Worm (Caenorhabditis elegans) whole organism, L4 larva: ENCODE results near the gene cyp-13B2.

Source experiments
- D1046.2 ChIP-seq: fragments of 200-800 bp; sonication (Bioruptor generic); IDR thresholded peaks from 2 replicates; pipeline ENCODE4 v1.3.6; 2022; ENCODE audit warnings: missing genetic modification characterization, missing compliant biosample characterization
- T26A8.4 ChIP-seq: fragments of 200-800 bp; sonication (Bioruptor generic); IDR thresholded peaks from 2 replicates; pipeline ENCODE4 v1.3.6; 2022; ENCODE audit warnings: missing genetic modification characterization, missing compliant biosample characterization
- ama-1 ChIP-seq: fragments of 150-350 bp; optimal IDR thresholded peaks from 2 replicates; lab custom pipeline; 2014; ENCODE audit warnings: inconsistent platforms, mixed read lengths
- ceh-20 ChIP-seq: fragments of 200-800 bp; sonication (Bioruptor generic); IDR thresholded peaks from 2 replicates; pipeline ENCODE4 v1.3.6; 2022; ENCODE audit warnings: missing genetic modification reagents, missing genetic modification characterization, missing compliant biosample characterization
- ceh-82 ChIP-seq: sonication (generic microtip); optimal IDR thresholded peaks from 2 replicates; lab custom pipeline; 2017; ENCODE audit warnings: missing biosample characterization, missing genetic modification characterization
- cey-2 ChIP-seq: sonication (generic microtip); optimal IDR thresholded peaks from 3 replicates; lab custom pipeline; 2017; ENCODE audit warnings: missing genetic modification characterization, mild to moderate bottlenecking, missing compliant biosample characterization, antibody characterized with exemption, borderline replicate concordance; ENCODE audit not compliant: insufficient read depth
- dve-1 ChIP-seq: sonication (generic microtip); optimal IDR thresholded peaks from 2 replicates; lab custom pipeline; 2017; ENCODE audit warnings: antibody characterized with exemption, mild to moderate bottlenecking, missing genetic modification characterization, missing compliant biosample characterization; ENCODE audit not compliant: insufficient read depth
- lin-13 ChIP-seq: fragments of 150-350 bp; optimal IDR thresholded peaks from 2 replicates; lab custom pipeline; 2014; ENCODE audit warnings: missing biosample characterization, missing genetic modification reagents, missing genetic modification characterization
- nhr-6 ChIP-seq: fragments of 150-350 bp; optimal IDR thresholded peaks from 2 replicates; lab custom pipeline; 2014; ENCODE audit warnings: missing biosample characterization, missing genetic modification characterization
- pha-4 ChIP-seq, 2 experiments: fragments of 150-350 bp in 1 of 2; fragments of 200-800 bp in 1 of 2; sonication (Bioruptor generic) in 1 of 2; IDR thresholded peaks in 1 of 2; optimal IDR thresholded peaks in 1 of 2; 2 replicates each; pipeline versions ENCODE4 v1.3.6 to Lab custom; 2014 to 2022; ENCODE audit warnings: missing genetic modification characterization in 2 of 2, missing genetic modification reagents in 2 of 2, missing biosample characterization in 1 of 2, missing compliant biosample characterization in 1 of 2
- snpc-4 ChIP-seq: fragments of 150-350 bp; optimal IDR thresholded peaks from 2 replicates; lab custom pipeline; 2014; ENCODE audit warnings: missing biosample characterization, missing genetic modification characterization
- unc-39 ChIP-seq: sonication (generic microtip); optimal IDR thresholded peaks from 2 replicates; lab custom pipeline; 2017; ENCODE audit warnings: missing biosample characterization, missing genetic modification characterization

DNA sequence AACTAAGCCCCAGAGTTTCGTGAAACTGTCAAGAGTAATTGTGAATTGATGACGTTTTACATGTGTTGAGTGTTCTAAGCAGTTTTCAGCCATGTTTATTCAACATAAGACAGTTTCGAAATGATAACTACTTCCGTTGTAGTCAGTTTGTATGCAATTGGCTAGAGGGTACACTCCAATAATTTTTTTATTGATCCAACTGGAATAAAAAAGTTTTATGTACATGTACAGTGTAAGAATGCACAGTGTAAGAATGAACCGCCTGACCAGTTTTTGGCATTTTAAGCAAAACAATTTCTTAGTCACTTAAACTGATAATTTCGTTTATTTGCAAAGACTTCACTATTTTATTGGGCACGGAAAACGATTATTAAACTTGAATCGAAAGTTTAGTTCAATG lies 12.1 kb upstream of the cyp-13B2 start:
- TF ChIP-seq dve-1 (tag; lab: Kevin White, UChicago) (peak; percentile 26), ceh-82 (no peak), snpc-4 (no peak), cey-2 (tag; lab: Kevin White, UChicago) (no peak), lin-13 (GFP tag; lab: Kevin White, UChicago) (no peak), ceh-20 (no peak), D1046.2 (no peak), ama-1 (lab: Kevin White, UChicago) (no peak), T26A8.4 (GFP tag; lab: Robert Waterston, UW) (no peak), pha-4 (GFP tag; IDR thresholded peaks at IDR 0.05; lab: Robert Waterston, UW) (no peak), pha-4 (tag; optimal IDR thresholded peaks at IDR 0.05; lab: Kevin White, UChicago) (no peak), nhr-6 (tag; lab: Kevin White, UChicago) (no peak), unc-39 (tag; lab: Kevin White, UChicago) (no peak)
